Worm (Caenorhabditis elegans) whole organism, L2 larva: ENCODE results near the gene fat-6.
A peak's percentile ranks its signal among the peaks of the same experiment; 100 is the strongest.

Experiments
- C34F6.9 ChIP-seq: fragments of 150-350 bp; optimal IDR thresholded peaks from 2 replicates; lab custom pipeline; 2014; ENCODE audit warnings: missing biosample characterization, missing genetic modification characterization
- F13H6.1 ChIP-seq: sonication (generic microtip); optimal IDR thresholded peaks from 2 replicates; lab custom pipeline; 2016; ENCODE audit warnings: missing genetic modification characterization, missing compliant biosample characterization
- R02D3.7 ChIP-seq: fragments of 150-350 bp; optimal IDR thresholded peaks from 2 replicates; lab custom pipeline; 2014; ENCODE audit warnings: missing biosample characterization, missing genetic modification characterization
- Y55F3AM.14 ChIP-seq: fragments of 200-800 bp; sonication (Bioruptor generic); optimal IDR thresholded peaks from 2 replicates; lab custom pipeline; 2018; ENCODE audit warnings: mild to moderate bottlenecking, missing genetic modification characterization, missing compliant biosample characterization
- ZK546.5 ChIP-seq: sonication (generic microtip); optimal IDR thresholded peaks from 2 replicates; lab custom pipeline; 2017; ENCODE audit warnings: missing biosample characterization, missing genetic modification characterization
- alr-1 ChIP-seq: fragments of 150-350 bp; optimal IDR thresholded peaks from 2 replicates; lab custom pipeline; 2014; ENCODE audit warnings: missing biosample characterization, missing genetic modification characterization
- aly-2 ChIP-seq: fragments of 150-350 bp; optimal IDR thresholded peaks from 2 replicates; lab custom pipeline; 2014; ENCODE audit warnings: missing biosample characterization, missing genetic modification characterization
- ama-1 ChIP-seq: fragments of 150-350 bp; optimal IDR thresholded peaks from 2 replicates; lab custom pipeline; 2018; ENCODE audit warnings: inconsistent platforms
- blmp-1 ChIP-seq: sonication (generic microtip); optimal IDR thresholded peaks from 2 replicates; lab custom pipeline; 2017; ENCODE audit warnings: missing genetic modification characterization, mild to moderate bottlenecking, missing compliant biosample characterization, antibody characterized with exemption, moderate library complexity; ENCODE audit not compliant: insufficient read depth
- ceh-16 ChIP-seq: fragments of 150-350 bp; optimal IDR thresholded peaks from 2 replicates; lab custom pipeline; 2014; ENCODE audit warnings: missing biosample characterization, missing genetic modification characterization
- ceh-82 ChIP-seq: fragments of 150-350 bp; optimal IDR thresholded peaks from 2 replicates; lab custom pipeline; 2014; ENCODE audit warnings: missing biosample characterization, missing genetic modification characterization
- crh-2 ChIP-seq: sonication (generic microtip); optimal IDR thresholded peaks from 2 replicates; lab custom pipeline; 2017; ENCODE audit warnings: missing biosample characterization, missing genetic modification characterization
- dmd-4 ChIP-seq: sonication (generic microtip); optimal IDR thresholded peaks from 2 replicates; lab custom pipeline; 2017; ENCODE audit warnings: missing biosample characterization, missing genetic modification characterization
- egl-27 ChIP-seq: sonication (generic microtip); optimal IDR thresholded peaks from 3 replicates; lab custom pipeline; 2017; ENCODE audit warnings: missing biosample characterization, missing genetic modification reagents, missing genetic modification characterization
- elt-1 ChIP-seq: fragments of 150-350 bp; optimal IDR thresholded peaks from 2 replicates; lab custom pipeline; 2014; ENCODE audit warnings: missing biosample characterization, missing genetic modification characterization
- elt-3 ChIP-seq: sonication (generic microtip); optimal IDR thresholded peaks from 2 replicates; lab custom pipeline; 2017; ENCODE audit warnings: missing biosample characterization, missing genetic modification characterization
- fos-1 ChIP-seq: fragments of 150-350 bp; optimal IDR thresholded peaks from 2 replicates; lab custom pipeline; 2014; ENCODE audit warnings: missing biosample characterization, missing genetic modification characterization
- gmeb-1 ChIP-seq: fragments of 150-350 bp; optimal IDR thresholded peaks from 2 replicates; lab custom pipeline; 2014; ENCODE audit warnings: missing biosample characterization, missing genetic modification characterization
- lin-11 ChIP-seq: fragments of 150-350 bp; sonication (generic microtip); optimal IDR thresholded peaks from 2 replicates; lab custom pipeline; 2014; ENCODE audit warnings: missing biosample characterization, missing genetic modification characterization, inconsistent platforms, mixed read lengths
- lin-13 ChIP-seq: fragments of 150-350 bp; optimal IDR thresholded peaks from 2 replicates; lab custom pipeline; 2014; ENCODE audit warnings: missing biosample characterization, missing genetic modification reagents, missing genetic modification characterization
- lin-39 ChIP-seq: fragments of 150-350 bp; optimal IDR thresholded peaks from 2 replicates; lab custom pipeline; 2014; ENCODE audit warnings: missing biosample characterization, missing genetic modification reagents, missing genetic modification characterization
- lsy-2 ChIP-seq, 2 experiments: fragments of 150-350 bp in 1 of 2; sonication (generic microtip) in 1 of 2; optimal IDR thresholded peaks; 2 replicates each; lab custom pipeline; 2014 to 2017; ENCODE audit warnings: missing biosample characterization in 2 of 2, missing genetic modification characterization in 2 of 2
- mab-5 ChIP-seq: fragments of 150-350 bp; optimal IDR thresholded peaks from 2 replicates; lab custom pipeline; 2014; ENCODE audit warnings: missing biosample characterization, missing genetic modification characterization
- mbf-1 ChIP-seq: sonication (generic microtip); optimal IDR thresholded peaks from 2 replicates; lab custom pipeline; 2017; ENCODE audit warnings: missing biosample characterization, missing genetic modification characterization
- mdl-1 ChIP-seq, 2 experiments: fragments of 150-350 bp in 1 of 2; sonication (generic microtip) in 1 of 2; optimal IDR thresholded peaks; 2 replicates each; lab custom pipeline; 2017; ENCODE audit warnings: missing biosample characterization in 2 of 2, missing genetic modification characterization in 2 of 2
- nhr-10 ChIP-seq: sonication (generic microtip); optimal IDR thresholded peaks from 2 replicates; lab custom pipeline; 2017; ENCODE audit warnings: missing biosample characterization, missing genetic modification characterization
- nhr-11 ChIP-seq: fragments of 150-350 bp; optimal IDR thresholded peaks from 2 replicates; lab custom pipeline; 2014; ENCODE audit warnings: missing biosample characterization, missing genetic modification characterization
- nhr-129 ChIP-seq: fragments of 150-350 bp; optimal IDR thresholded peaks from 2 replicates; lab custom pipeline; 2014; ENCODE audit warnings: missing biosample characterization, missing genetic modification characterization
- nhr-21 ChIP-seq: fragments of 150-350 bp; optimal IDR thresholded peaks from 2 replicates; lab custom pipeline; 2014; ENCODE audit warnings: missing biosample characterization, missing genetic modification characterization
- nhr-23 ChIP-seq: fragments of 150-350 bp; optimal IDR thresholded peaks from 2 replicates; lab custom pipeline; 2014; ENCODE audit warnings: missing biosample characterization, missing genetic modification reagents, missing genetic modification characterization
- nhr-25 ChIP-seq: fragments of 150-350 bp; sonication (generic microtip); optimal IDR thresholded peaks from 3 replicates; lab custom pipeline; 2014; ENCODE audit warnings: missing biosample characterization, missing genetic modification characterization
- nhr-6 ChIP-seq: fragments of 150-350 bp; optimal IDR thresholded peaks from 2 replicates; lab custom pipeline; 2014; ENCODE audit warnings: missing biosample characterization, missing genetic modification characterization
- nhr-77 ChIP-seq: fragments of 150-350 bp; optimal IDR thresholded peaks from 2 replicates; lab custom pipeline; 2014; ENCODE audit warnings: missing biosample characterization, missing genetic modification characterization
- peb-1 ChIP-seq: fragments of 150-350 bp; optimal IDR thresholded peaks from 2 replicates; lab custom pipeline; 2014; ENCODE audit warnings: missing biosample characterization, missing genetic modification characterization
- sem-4 ChIP-seq: fragments of 150-350 bp; optimal IDR thresholded peaks from 2 replicates; lab custom pipeline; 2014; ENCODE audit warnings: missing biosample characterization, missing genetic modification reagents, missing genetic modification characterization
- skn-1 ChIP-seq: sonication (generic microtip); optimal IDR thresholded peaks from 2 replicates; lab custom pipeline; 2017; ENCODE audit warnings: missing biosample characterization, missing genetic modification characterization
- sma-3 ChIP-seq: sonication (generic microtip); optimal IDR thresholded peaks from 2 replicates; lab custom pipeline; 2016; ENCODE audit warnings: missing genetic modification reagents, missing genetic modification characterization, missing compliant biosample characterization
- sma-9 ChIP-seq, 2 experiments: fragments of 150-350 bp in 1 of 2; sonication (generic microtip) in 1 of 2; optimal IDR thresholded peaks; 2 replicates each; lab custom pipeline; 2014 to 2016; ENCODE audit warnings: missing genetic modification characterization in 2 of 2, mild to moderate bottlenecking in 1 of 2, missing biosample characterization in 1 of 2, missing compliant biosample characterization in 1 of 2, missing genetic modification reagents in 1 of 2, moderate library complexity in 1 of 2
- snpc-4 ChIP-seq: fragments of 150-350 bp; optimal IDR thresholded peaks from 2 replicates; lab custom pipeline; 2014; ENCODE audit warnings: missing biosample characterization, missing genetic modification characterization
- unc-39 ChIP-seq: fragments of 150-350 bp; optimal IDR thresholded peaks from 2 replicates; lab custom pipeline; 2014; ENCODE audit warnings: missing biosample characterization, missing genetic modification characterization
- zag-1 ChIP-seq: fragments of 150-350 bp; optimal IDR thresholded peaks from 2 replicates; lab custom pipeline; 2014; ENCODE audit warnings: missing biosample characterization, missing genetic modification characterization
- ztf-1 ChIP-seq: fragments of 200-800 bp; sonication (Bioruptor generic); conservative IDR thresholded peaks from 2 replicates; pipeline ENCODE4 v1.3.6; 2022; ENCODE audit warnings: missing genetic modification characterization, missing compliant biosample characterization
- ztf-4 ChIP-seq: fragments of 150-350 bp; optimal IDR thresholded peaks from 2 replicates; lab custom pipeline; 2014; ENCODE audit warnings: missing biosample characterization, missing genetic modification characterization

fat-6 gene

ce11 chrIV:11959573-11959972 is 44.1 kb upstream of the fat-6 start, which contains the start of gene tgt-1:
Gene tgt-1, minus strand, starts transcription at chrIV:11959804.
- TF ChIP-seq nhr-25 (tag; lab: Kevin White, UChicago) (peak; percentile 9), unc-39 (tag; lab: Kevin White, UChicago) (no peak)

ce11 chrIV:11957074-11957473 is 41.6 kb upstream of the fat-6 start:
- peak; percentile 45 for TF ChIP-seq sma-9 (GFP tag; optimal IDR thresholded peaks at IDR 0.05; lab: Kevin White, UChicago)
- no peak for TF ChIP-seq sma-9 (tag; optimal IDR thresholded peaks at IDR 0.05; lab: Kevin White, UChicago)
- TF ChIP-seq lin-39 (tag; lab: Kevin White, UChicago): no peak
- TF ChIP-seq nhr-6 (tag; lab: Kevin White, UChicago): peak; percentile 17
- TF ChIP-seq aly-2 (tag; lab: Kevin White, UChicago): no peak
- peak; percentile 24 for TF ChIP-seq C34F6.9 (tag; lab: Kevin White, UChicago)
- TF ChIP-seq dmd-4 (tag; lab: Kevin White, UChicago): no peak
- no peak for TF ChIP-seq nhr-10 (tag; lab: Kevin White, UChicago)
- no peak for TF ChIP-seq lin-13 (GFP tag; lab: Kevin White, UChicago)
- no peak for TF ChIP-seq elt-3 (tag; lab: Kevin White, UChicago)
- peak; percentile 69 for TF ChIP-seq nhr-129 (tag; lab: Kevin White, UChicago)
- peak in 1 of 2 experiments; percentile 57 for TF ChIP-seq mdl-1 (tag; optimal IDR thresholded peaks at IDR 0.05; lab: Kevin White, UChicago)
- no peak for TF ChIP-seq snpc-4 (tag; lab: Kevin White, UChicago)
- no peak for TF ChIP-seq lsy-2 (tag; optimal IDR thresholded peaks at IDR 0.05; lab: Kevin White, UChicago)
- TF ChIP-seq crh-2 (tag; lab: Kevin White, UChicago): peak; percentile 30
- TF ChIP-seq F13H6.1 (tag; lab: Kevin White, UChicago): peak; percentile 45

- TF ChIP-seq nhr-21 (tag; lab: Kevin White, UChicago) (peak; percentile 97), R02D3.7 (tag; lab: Kevin White, UChicago) (no peak), mbf-1 (no peak), sem-4 (peak; percentile 92), nhr-25 (tag; lab: Kevin White, UChicago) (peak; percentile 98), blmp-1 (peak; percentile 81), fos-1 (tag; lab: Kevin White, UChicago) (peak; percentile 86), ceh-82 (no peak), nhr-6 (tag; lab: Kevin White, UChicago) (peak; percentile 85), mdl-1 (tag; optimal IDR thresholded peaks at IDR 0.05; lab: Kevin White, UChicago) (peak; percentile 99 to 100), mab-5 (peak; percentile 74), Y55F3AM.14 (GFP tag; lab: Kevin White, UChicago) (peak; percentile 67), lsy-2 (tag; optimal IDR thresholded peaks at IDR 0.05; lab: Kevin White, UChicago) (peak in 1 of 2 experiments; percentile 82), egl-27 (tag; lab: Kevin White, UChicago) (peak; percentile 78), ztf-4 (tag; lab: Kevin White, UChicago) (peak; percentile 93), snpc-4 (tag; lab: Kevin White, UChicago) (peak; percentile 24), lin-13 (GFP tag; lab: Kevin White, UChicago) (peak; percentile 74), lin-39 (tag; lab: Kevin White, UChicago) (no peak), sma-9 (GFP tag; optimal IDR thresholded peaks at IDR 0.05; lab: Kevin White, UChicago) (peak; percentile 100), sma-9 (tag; optimal IDR thresholded peaks at IDR 0.05; lab: Kevin White, UChicago) (peak; percentile 17), ama-1 (lab: Kevin White, UChicago) (peak; percentile 37), gmeb-1 (peak; percentile 83), nhr-77 (peak; percentile 59), nhr-129 (tag; lab: Kevin White, UChicago) (peak; percentile 97), ztf-1 (GFP tag; lab: Robert Waterston, UW) (no peak), nhr-23 (tag; lab: Kevin White, UChicago) (no peak), C34F6.9 (tag; lab: Kevin White, UChicago) (peak; percentile 86), crh-2 (tag; lab: Kevin White, UChicago) (peak; percentile 94), sma-3 (GFP tag; lab: Kevin White, UChicago) (peak; percentile 95), F13H6.1 (tag; lab: Kevin White, UChicago) (peak; percentile 96)
Measured at ce11 chrIV:11956387-11956786, 40.9 kb upstream of the fat-6 start.

- TF ChIP-seq gmeb-1 (peak; percentile 74), nhr-77 (no peak), ceh-16 (tag; lab: Kevin White, UChicago) (no peak), nhr-21 (tag; lab: Kevin White, UChicago) (peak; percentile 69), elt-1 (tag; lab: Kevin White, UChicago) (no peak), egl-27 (tag; lab: Kevin White, UChicago) (no peak), skn-1 (tag; lab: Kevin White, UChicago) (no peak), zag-1 (tag; lab: Kevin White, UChicago) (no peak), mbf-1 (no peak), dmd-4 (tag; lab: Kevin White, UChicago) (no peak), blmp-1 (peak; percentile 53), lin-11 (tag; lab: Kevin White, UChicago) (no peak), fos-1 (tag; lab: Kevin White, UChicago) (peak; percentile 76), F13H6.1 (tag; lab: Kevin White, UChicago) (peak; percentile 54), nhr-10 (tag; lab: Kevin White, UChicago) (no peak), lsy-2 (tag; optimal IDR thresholded peaks at IDR 0.05; lab: Kevin White, UChicago) (peak in 1 of 2 experiments; percentile 71), ZK546.5 (tag; lab: Kevin White, UChicago) (no peak), aly-2 (tag; lab: Kevin White, UChicago) (no peak), ama-1 (lab: Kevin White, UChicago) (peak; percentile 63), alr-1 (tag; lab: Kevin White, UChicago) (no peak), nhr-11 (tag; lab: Kevin White, UChicago) (no peak), sma-3 (GFP tag; lab: Kevin White, UChicago) (peak; percentile 68), ceh-82 (no peak), peb-1 (tag; lab: Kevin White, UChicago) (no peak), R02D3.7 (tag; lab: Kevin White, UChicago) (no peak), sem-4 (peak; percentile 37)
Measured at ce11 chrIV:11955592-11955991, 40.1 kb upstream of the fat-6 start.
